Worm (Caenorhabditis elegans) whole organism, mixed stage, embryonic: ENCODE data around the gene sax-7.

ENCODE experiments used
- hlh-1 ChIP-seq: fragments of 150-350 bp; optimal IDR thresholded peaks from 2 replicates; lab custom pipeline; 2014; ENCODE audit warnings: missing biosample characterization, missing genetic modification reagents, missing genetic modification characterization
- lsy-2 ChIP-seq: fragments of 150-350 bp; optimal IDR thresholded peaks from 2 replicates; lab custom pipeline; 2014; ENCODE audit warnings: missing biosample characterization, missing genetic modification characterization
- nhr-237 ChIP-seq: fragments of 150-350 bp; optimal IDR thresholded peaks from 2 replicates; lab custom pipeline; 2014; ENCODE audit warnings: missing biosample characterization, missing genetic modification characterization
- pha-4 ChIP-seq: fragments of 150-350 bp; optimal IDR thresholded peaks from 2 replicates; lab custom pipeline; 2018; ENCODE audit warnings: missing biosample characterization, missing genetic modification reagents, missing genetic modification characterization
- unc-39 ChIP-seq: fragments of 150-350 bp; optimal IDR thresholded peaks from 2 replicates; lab custom pipeline; 2014; ENCODE audit warnings: missing biosample characterization, missing genetic modification characterization
- ztf-11 ChIP-seq: fragments of 150-350 bp; optimal IDR thresholded peaks from 2 replicates; lab custom pipeline; 2014; ENCODE audit warnings: missing biosample characterization, missing genetic modification characterization

- TF ChIP-seq pha-4 (no peak), nhr-237 (tag; lab: Kevin White, UChicago) (no peak), unc-39 (tag; lab: Kevin White, UChicago) (no peak), lsy-2 (tag; lab: Kevin White, UChicago) (no peak), ztf-11 (tag; lab: Kevin White, UChicago) (no peak), hlh-1 (tag; lab: Kevin White, UChicago) (no peak)
Observed at ce11 chrIV:8042005-8042404, 20.5 kb upstream of the sax-7 start.
